Worm (Caenorhabditis elegans): Measurements from ENCODE around the gene nspg-4.

- TF ChIP-seq ref-1 (GFP tag; conservative IDR thresholded peaks at IDR 0.05) (no peak), flt-1 (GFP tag; IDR thresholded peaks at IDR 0.05) (no peak), tab-1 (GFP tag; IDR thresholded peaks at IDR 0.05) (no peak), ztf-23 (GFP tag; IDR thresholded peaks at IDR 0.05) (no peak)
Measured at ce11 chrX:3316830-3317229, 33.4 kb downstream of the nspg-4 start.

Measured in whole organism, midembryonic.